Worm (Caenorhabditis elegans): ENCODE measurements around the gene trap-2.

The trap-2 gene

DNA sequence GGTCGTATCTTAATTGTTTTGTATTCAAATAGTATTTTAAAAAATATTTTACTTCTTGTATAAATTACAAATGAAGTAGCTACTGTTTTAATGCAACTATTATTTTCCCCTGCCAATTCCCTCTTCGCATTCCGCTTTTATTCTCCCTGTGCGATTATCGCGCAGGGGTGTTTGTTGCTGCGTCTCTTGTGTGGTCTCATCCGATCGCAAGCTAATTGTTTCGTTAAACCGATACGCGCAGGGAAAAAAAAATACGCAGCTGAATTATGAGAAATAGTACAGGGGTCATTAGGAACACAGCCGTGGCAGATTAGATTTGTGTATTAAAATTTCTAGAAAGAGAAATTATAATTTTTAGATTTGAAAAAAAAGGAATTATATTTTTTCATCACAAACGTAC lies 38.6 kb upstream of the trap-2 start (continued):
- TF ChIP-seq fos-1 (tag; optimal IDR thresholded peaks at IDR 0.05) (peak; percentile 97), lin-39 (tag; optimal IDR thresholded peaks at IDR 0.05) (peak; percentile 99), sox-4 (tag; optimal IDR thresholded peaks at IDR 0.05) (peak; percentile 98), nhr-28 (tag; optimal IDR thresholded peaks at IDR 0.05) (peak; percentile 79), swsn-7 (tag; optimal IDR thresholded peaks at IDR 0.05) (peak; percentile 97), ceh-90 (tag; optimal IDR thresholded peaks at IDR 0.05) (no peak), mdl-1 (tag; optimal IDR thresholded peaks at IDR 0.05) (peak in 1 of 2 experiments; percentile 95), egl-13 (tag; optimal IDR thresholded peaks at IDR 0.05) (peak; percentile 95), hpl-2 (GFP tag; optimal IDR thresholded peaks at IDR 0.05) (peak; percentile 97), efl-3 (GFP tag; optimal IDR thresholded peaks at IDR 0.05) (peak; percentile 95), ceh-8 (GFP tag; optimal IDR thresholded peaks at IDR 0.05) (peak; percentile 99), lin-35 (GFP tag; optimal IDR thresholded peaks at IDR 0.05) (peak; percentile 72 to 93), nhr-76 (tag; optimal IDR thresholded peaks at IDR 0.05) (peak; percentile 66), sup-37 (GFP tag; optimal IDR thresholded peaks at IDR 0.05) (peak; percentile 88), fkh-4 (tag; optimal IDR thresholded peaks at IDR 0.05; ENCODE audit: borderline replicate concordance) (peak; percentile 89), hlh-17 (GFP tag; optimal IDR thresholded peaks at IDR 0.05; ENCODE audit: borderline replicate concordance) (no peak), nhr-84 (tag; optimal IDR thresholded peaks at IDR 0.05) (peak; percentile 94), dsc-1 (tag; optimal IDR thresholded peaks at IDR 0.05) (peak; percentile 100), lsy-2 (tag; optimal IDR thresholded peaks at IDR 0.05) (peak; percentile 94), blmp-1 (tag; optimal IDR thresholded peaks at IDR 0.05) (peak; percentile 59), ceh-63 (GFP tag; optimal IDR thresholded peaks at IDR 0.05) (peak; percentile 98), tbx-2 (tag; optimal IDR thresholded peaks at IDR 0.05) (peak; percentile 99), elt-2 (tag; optimal IDR thresholded peaks at IDR 0.05) (peak; percentile 93), rnt-1 (tag; optimal IDR thresholded peaks at IDR 0.05) (peak; percentile 99), mep-1 (tag; optimal IDR thresholded peaks at IDR 0.05) (peak; percentile 100), C16A3.4 (tag; optimal IDR thresholded peaks at IDR 0.05) (peak; percentile 100), unc-86 (tag; optimal IDR thresholded peaks at IDR 0.05) (peak; percentile 96), zag-1 (tag; optimal IDR thresholded peaks at IDR 0.05) (no peak), snpc-4 (tag; optimal IDR thresholded peaks at IDR 0.05) (peak; percentile 94), nhr-237 (tag; optimal IDR thresholded peaks at IDR 0.05) (peak; percentile 98), egl-27 (tag; optimal IDR thresholded peaks at IDR 0.05) (peak; percentile 90 to 92), lin-13 (GFP tag; optimal IDR thresholded peaks at IDR 0.05) (peak; percentile 93), F16B12.6 (tag; optimal IDR thresholded peaks at IDR 0.05) (peak; percentile 61), fkh-8 (tag; optimal IDR thresholded peaks at IDR 0.05) (peak; percentile 96), xbp-1 (tag; optimal IDR thresholded peaks at IDR 0.05) (peak; percentile 95), nhr-47 (tag; optimal IDR thresholded peaks at IDR 0.05) (peak; percentile 99), tlp-1 (tag; optimal IDR thresholded peaks at IDR 0.05) (no peak), lin-14 (GFP tag; optimal IDR thresholded peaks at IDR 0.05) (peak; percentile 98), unc-98 (GFP tag; IDR thresholded peaks at IDR 0.05) (peak; percentile 92), nhr-12 (tag; optimal IDR thresholded peaks at IDR 0.05) (peak; percentile 76), sptf-1 (tag; optimal IDR thresholded peaks at IDR 0.05) (no peak), ceh-88 (GFP tag; IDR thresholded peaks at IDR 0.05) (peak; percentile 96), ceh-82 (tag; optimal IDR thresholded peaks at IDR 0.05) (peak; percentile 99 to 100 (median 100))

DNA sequence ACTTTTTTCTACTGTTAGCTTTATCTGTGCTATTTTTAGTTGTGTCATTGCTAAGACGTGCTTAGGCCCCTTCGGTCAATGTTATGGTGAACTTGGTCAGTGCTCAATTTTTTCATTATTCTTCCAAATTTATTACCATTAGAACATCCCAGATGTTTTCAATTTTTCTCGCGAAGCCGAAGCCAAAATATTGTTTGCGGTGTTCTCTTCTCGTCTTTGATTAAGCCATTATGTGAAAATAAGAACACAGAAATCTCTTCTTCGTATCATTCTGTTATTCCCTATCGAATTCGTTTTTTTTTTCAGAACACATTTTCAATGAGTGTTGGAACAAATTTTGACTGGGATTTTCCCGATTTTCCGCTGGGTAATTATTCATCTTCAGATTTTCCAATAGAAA lies 34.6 kb upstream of the trap-2 start, which contains the start of gene gtr-1:
Gene gtr-1, plus strand, starts transcription at position 301 of the 400 bp plus-strand sequence.
- TF ChIP-seq aha-1 (tag; optimal IDR thresholded peaks at IDR 0.05) (no peak), nhr-11 (tag; optimal IDR thresholded peaks at IDR 0.05) (no peak), nhr-20 (tag; optimal IDR thresholded peaks at IDR 0.05) (no peak), mab-9 (GFP tag; IDR thresholded peaks at IDR 0.05) (no peak), nhr-85 (tag) (peak; percentile 12)
